Fruit fly (Drosophila melanogaster) whole organism, embryonic: ENCODE data around the gene CG9166.

ENCODE experiments used
- Adf1 ChIP-seq: fragments of 200-800 bp; sonication (Bioruptor generic); IDR thresholded peaks from 2 replicates; pipeline ENCODE4 v1.3.6; 2022; ENCODE audit warnings: missing biosample characterization, missing genetic modification characterization
- BEAF-32 ChIP-seq: fragments of 200-800 bp; sonication (Bioruptor generic); optimal IDR thresholded peaks from 3 replicates; lab custom pipeline; 2017; ENCODE audit warnings: missing biosample characterization, missing genetic modification characterization, mild to moderate bottlenecking, moderate library complexity, missing genetic modification reagents
- CG12219 ChIP-seq: fragments of 200-800 bp; sonication (Bioruptor generic); optimal IDR thresholded peaks from 3 replicates; lab custom pipeline; 2018; ENCODE audit warnings: missing biosample characterization, mild to moderate bottlenecking, missing genetic modification characterization
- CG12299 ChIP-seq: fragments of 200-800 bp; sonication (Bioruptor generic); optimal IDR thresholded peaks from 2 replicates; lab custom pipeline; 2018; ENCODE audit warnings: missing biosample characterization, mild to moderate bottlenecking, missing genetic modification characterization
- CG1792 ChIP-seq: fragments of 200-800 bp; sonication (Bioruptor generic); optimal IDR thresholded peaks from 2 replicates; lab custom pipeline; 2016; ENCODE audit warnings: missing biosample characterization, missing genetic modification characterization
- CG2202 ChIP-seq: fragments of 200-800 bp; sonication (Bioruptor generic); optimal IDR thresholded peaks from 2 replicates; lab custom pipeline; 2018; ENCODE audit warnings: missing biosample characterization, mild to moderate bottlenecking, missing genetic modification characterization
- CG34376 ChIP-seq: fragments of 200-800 bp; sonication (Bioruptor generic); optimal IDR thresholded peaks from 2 replicates; lab custom pipeline; 2018; ENCODE audit warnings: missing biosample characterization, mild to moderate bottlenecking, missing genetic modification characterization
- CG34422 ChIP-seq: fragments of 200-800 bp; sonication (Bioruptor generic); IDR thresholded peaks from 3 replicates; pipeline ENCODE4 v1.3.6; 2022; ENCODE audit warnings: missing biosample characterization, missing genetic modification characterization
- CG4730 ChIP-seq: fragments of 200-800 bp; sonication (Bioruptor generic); IDR thresholded peaks from 2 replicates; pipeline ENCODE4 v1.3.6; 2022; ENCODE audit warnings: missing biosample characterization, missing genetic modification characterization
- CG6175 ChIP-seq: fragments of 200-800 bp; sonication (Bioruptor generic); IDR thresholded peaks from 3 replicates; pipeline ENCODE4 v1.3.6; 2022; ENCODE audit warnings: missing biosample characterization, missing genetic modification characterization
- CG7271 ChIP-seq: fragments of 200-800 bp; sonication (Bioruptor generic); optimal IDR thresholded peaks from 2 replicates; lab custom pipeline; 2018; ENCODE audit warnings: missing biosample characterization, mild to moderate bottlenecking, missing genetic modification characterization, moderate library complexity
- CG7745 ChIP-seq: fragments of 200-800 bp; sonication (Bioruptor generic); optimal IDR thresholded peaks from 2 replicates; lab custom pipeline; 2018; ENCODE audit warnings: missing biosample characterization, mild to moderate bottlenecking, missing genetic modification characterization, moderate library complexity
- CG8944 ChIP-seq: fragments of 200-800 bp; sonication (Bioruptor generic); optimal IDR thresholded peaks from 3 replicates; lab custom pipeline; 2016; ENCODE audit warnings: missing biosample characterization, missing genetic modification characterization
- CG9727 ChIP-seq: fragments of 200-800 bp; sonication (Bioruptor generic); optimal IDR thresholded peaks from 3 replicates; lab custom pipeline; 2017; ENCODE audit warnings: missing biosample characterization, mild to moderate bottlenecking, missing genetic modification characterization
- CTCF ChIP-seq: fragments of 200-800 bp; sonication (Bioruptor generic); optimal IDR thresholded peaks from 2 replicates; lab custom pipeline; 2017; ENCODE audit warnings: missing biosample characterization, mild to moderate bottlenecking, missing genetic modification characterization, moderate library complexity
- CoRest ChIP-seq: fragments of 200-800 bp; sonication (Bioruptor generic); optimal IDR thresholded peaks from 3 replicates; lab custom pipeline; 2018; ENCODE audit warnings: missing biosample characterization, mild to moderate bottlenecking, missing genetic modification characterization, moderate library complexity
- Dfd ChIP-seq, 2 experiments: fragments of >200 bp; optimal IDR thresholded peaks; 2 replicates each; lab custom pipeline; 2017; ENCODE audit warnings: missing biosample characterization in 2 of 2, missing genetic modification characterization in 2 of 2
- E2f1 ChIP-seq: fragments of 200-800 bp; sonication (Bioruptor generic); IDR thresholded peaks from 2 replicates; pipeline ENCODE4 v1.3.6; 2022; ENCODE audit warnings: missing biosample characterization, missing genetic modification characterization
- Ets65A ChIP-seq: fragments of 200-800 bp; sonication (Bioruptor generic); peaks from one replicate; lab custom pipeline; 2016; ENCODE audit warnings: missing biosample characterization, missing genetic modification characterization
- Gsc ChIP-seq: fragments of 200-800 bp; sonication (Bioruptor generic); IDR thresholded peaks from 2 replicates; pipeline ENCODE4 v1.3.6; 2022; ENCODE audit warnings: missing biosample characterization, missing genetic modification characterization
- H2.0 ChIP-seq: fragments of 200-800 bp; sonication (Bioruptor generic); IDR thresholded peaks from 2 replicates; pipeline ENCODE4 v1.3.6; 2022; ENCODE audit warnings: missing biosample characterization, missing genetic modification characterization
- Hr78 ChIP-seq, 2 experiments: fragments of 200-800 bp in 1 of 2; fragments of >200 bp in 1 of 2; sonication (Bioruptor generic) in 1 of 2; optimal IDR thresholded peaks; 2 replicates each; lab custom pipeline; 2017 to 2019; ENCODE audit warnings: missing biosample characterization in 2 of 2, missing genetic modification characterization in 2 of 2, mild to moderate bottlenecking in 1 of 2, moderate library complexity in 1 of 2
- MESR4 ChIP-seq: fragments of 200-800 bp; sonication (Bioruptor generic); optimal IDR thresholded peaks from 2 replicates; lab custom pipeline; 2018; ENCODE audit warnings: missing biosample characterization, mild to moderate bottlenecking, missing genetic modification characterization, moderate library complexity
- MTF-1 ChIP-seq: fragments of 200-800 bp; sonication (Bioruptor generic); optimal IDR thresholded peaks from 2 replicates; lab custom pipeline; 2018; ENCODE audit warnings: missing biosample characterization, mild to moderate bottlenecking, missing genetic modification characterization, borderline replicate concordance
- NFAT ChIP-seq: fragments of 200-800 bp; sonication (Bioruptor generic); IDR thresholded peaks from 2 replicates; pipeline ENCODE4 v1.3.6; 2022; ENCODE audit warnings: missing biosample characterization, missing genetic modification characterization
- Neu2 ChIP-seq: fragments of 200-800 bp; sonication (Bioruptor generic); optimal IDR thresholded peaks from 3 replicates; lab custom pipeline; 2016; ENCODE audit warnings: missing biosample characterization, missing genetic modification characterization, borderline replicate concordance
- Nf-YB ChIP-seq: fragments of 200-800 bp; sonication (Bioruptor generic); optimal IDR thresholded peaks from 3 replicates; lab custom pipeline; 2019; ENCODE audit warnings: missing biosample characterization, mild to moderate bottlenecking, missing genetic modification characterization, moderate library complexity
- Optix ChIP-seq: fragments of 200-800 bp; sonication (Bioruptor generic); IDR thresholded peaks from 3 replicates; pipeline ENCODE4 v1.3.6; 2022; ENCODE audit warnings: missing biosample characterization, missing genetic modification characterization
- Ravus ChIP-seq: fragments of 200-800 bp; sonication (Bioruptor generic); IDR thresholded peaks from 2 replicates; pipeline ENCODE4 v1.3.6; 2022; ENCODE audit warnings: missing biosample characterization, missing genetic modification characterization
- Six4 ChIP-seq: fragments of 200-800 bp; sonication (Bioruptor generic); optimal IDR thresholded peaks from 2 replicates; lab custom pipeline; 2016; ENCODE audit warnings: missing biosample characterization, missing genetic modification characterization
- Usf ChIP-seq: fragments of 200-800 bp; sonication (Bioruptor generic); optimal IDR thresholded peaks from 2 replicates; lab custom pipeline; 2017; ENCODE audit warnings: missing genotype, missing biosample characterization, missing genetic modification characterization
- bcd ChIP-seq: fragments of 200-800 bp; sonication (Bioruptor generic); optimal IDR thresholded peaks from 2 replicates; lab custom pipeline; 2017; ENCODE audit warnings: missing biosample characterization, mild to moderate bottlenecking, missing genetic modification characterization
- btn ChIP-seq: fragments of 200-800 bp; sonication (Bioruptor generic); optimal IDR thresholded peaks from 2 replicates; lab custom pipeline; 2016; ENCODE audit warnings: missing biosample characterization, missing genetic modification characterization
- dysf ChIP-seq: fragments of 200-800 bp; sonication (Bioruptor generic); IDR thresholded peaks from 3 replicates; pipeline ENCODE4 v1.3.6; 2022; ENCODE audit warnings: missing biosample characterization, missing genetic modification characterization
- esg ChIP-seq: fragments of 200-800 bp; sonication (Bioruptor generic); conservative IDR thresholded peaks from 2 replicates; pipeline ENCODE4 v1.3.6; 2022; ENCODE audit warnings: missing biosample characterization, missing genetic modification characterization
- ewg ChIP-seq: fragments of 200-800 bp; sonication (Bioruptor generic); optimal IDR thresholded peaks from 3 replicates; lab custom pipeline; 2017; ENCODE audit warnings: mild to moderate bottlenecking, missing biosample characterization, missing genetic modification reagents, missing genetic modification characterization
- fd3F ChIP-seq: fragments of 200-800 bp; sonication (Bioruptor generic); optimal IDR thresholded peaks from 2 replicates; lab custom pipeline; 2018; ENCODE audit warnings: missing biosample characterization, mild to moderate bottlenecking, missing genetic modification characterization, moderate library complexity
- ind ChIP-seq: fragments of 200-800 bp; sonication (Bioruptor generic); optimal IDR thresholded peaks from 3 replicates; lab custom pipeline; 2016; ENCODE audit warnings: missing biosample characterization, missing genetic modification characterization
- jigr1 ChIP-seq: fragments of 200-800 bp; sonication (Bioruptor generic); IDR thresholded peaks from 3 replicates; pipeline ENCODE4 v1.3.6; 2022; ENCODE audit warnings: missing biosample characterization, missing genetic modification characterization
- nmo ChIP-seq: fragments of 200-800 bp; sonication (Bioruptor generic); optimal IDR thresholded peaks from 2 replicates; lab custom pipeline; 2018; ENCODE audit warnings: missing biosample characterization, mild to moderate bottlenecking, missing genetic modification characterization, moderate library complexity
- oc ChIP-seq: fragments of 200-800 bp; sonication (Bioruptor generic); optimal IDR thresholded peaks from 2 replicates; lab custom pipeline; 2018; ENCODE audit warnings: missing biosample characterization, mild to moderate bottlenecking, missing genetic modification characterization, moderate library complexity
- pho ChIP-seq: fragments of 200-800 bp; sonication (Bioruptor generic); optimal IDR thresholded peaks from 2 replicates; lab custom pipeline; 2016; ENCODE audit warnings: missing biosample characterization, missing genetic modification characterization
- pzg ChIP-seq: fragments of 200-800 bp; sonication (Bioruptor generic); optimal IDR thresholded peaks from 3 replicates; lab custom pipeline; 2018; ENCODE audit warnings: missing biosample characterization, mild to moderate bottlenecking, missing genetic modification characterization, moderate library complexity
- repo ChIP-seq: fragments of 200-800 bp; sonication (Bioruptor generic); optimal IDR thresholded peaks from 2 replicates; lab custom pipeline; 2016; ENCODE audit warnings: missing biosample characterization, missing genetic modification characterization
- ro ChIP-seq: fragments of 200-800 bp; sonication (Bioruptor generic); IDR thresholded peaks from 2 replicates; pipeline ENCODE4 v1.3.6; 2022; ENCODE audit warnings: missing biosample characterization, missing genetic modification characterization
- run ChIP-seq: fragments of 200-800 bp; sonication (Bioruptor generic); optimal IDR thresholded peaks from 3 replicates; lab custom pipeline; 2018; ENCODE audit warnings: missing biosample characterization, mild to moderate bottlenecking, missing genetic modification characterization
- schlank ChIP-seq: fragments of 200-800 bp; sonication (Bioruptor generic); optimal IDR thresholded peaks from 2 replicates; lab custom pipeline; 2018; ENCODE audit warnings: missing biosample characterization, mild to moderate bottlenecking, missing genetic modification characterization
- so ChIP-seq: fragments of 200-800 bp; sonication (Bioruptor generic); IDR thresholded peaks from 3 replicates; pipeline ENCODE4 v1.3.6; 2022; ENCODE audit warnings: missing biosample characterization, missing genetic modification characterization
- tup ChIP-seq: fragments of 200-800 bp; sonication (Bioruptor generic); optimal IDR thresholded peaks from 2 replicates; lab custom pipeline; 2016; ENCODE audit warnings: missing biosample characterization, mild to moderate bottlenecking, missing genetic modification characterization, moderate library complexity

CG9166 gene

dm6 chr3L:1349942-1350923 lies 683 bp upstream of the CG9166 start (continued):
- peak; percentile 37; the same call in 1 of the 2 replicates for TF ChIP-seq E2f1
- TF ChIP-seq dysf (GFP tag; lab: Robert Waterston, UW): 0 out of 3 replicates have a peak, but pooled peaks have one; percentile 5
- TF ChIP-seq jigr1 (GFP tag; lab: Robert Waterston, UW): no peak
- TF ChIP-seq CG9727 (GFP tag; lab: Kevin White, UChicago): peak; percentile 35
- no peak for TF ChIP-seq MTF-1 (GFP tag; lab: Kevin White, UChicago)
- TF ChIP-seq CG7745 (tag; lab: Kevin White, UChicago): no peak
- no peak for TF ChIP-seq Optix (GFP tag; lab: Robert Waterston, UW)
- TF ChIP-seq Six4 (GFP tag; lab: Kevin White, UChicago): no peak
- 0 out of 2 replicates have a peak, but pooled peaks have one; percentile 12 for TF ChIP-seq H2.0 (GFP tag; lab: Robert Waterston, UW)
- peak; percentile 61 for TF ChIP-seq nmo (GFP tag; lab: Kevin White, UChicago)
- peak; percentile 19 for TF ChIP-seq bcd (GFP tag; lab: Kevin White, UChicago)
- TF ChIP-seq BEAF-32: peak; percentile 98
- TF ChIP-seq so (GFP tag; lab: Robert Waterston, UW): no peak
- no peak for TF ChIP-seq repo (GFP tag; lab: Kevin White, UChicago)
- TF ChIP-seq CG4730 (GFP tag; lab: Robert Waterston, UW): no peak
- no peak for TF ChIP-seq CG7271 (tag; lab: Kevin White, UChicago)
- no peak for TF ChIP-seq run (tag; lab: Kevin White, UChicago)
- no peak for TF ChIP-seq CG6175 (GFP tag; lab: Robert Waterston, UW)
- no peak for TF ChIP-seq esg
- TF ChIP-seq CG34376 (GFP tag; lab: Kevin White, UChicago): no peak
- TF ChIP-seq ind: peak; percentile 26
- TF ChIP-seq CG2202: no peak
- no peak for TF ChIP-seq btn (GFP tag; lab: Kevin White, UChicago)
- TF ChIP-seq oc (tag; lab: Kevin White, UChicago): no peak
- no peak for TF ChIP-seq Usf (GFP tag; lab: Kevin White, UChicago)
- no peak for TF ChIP-seq fd3F
- peak; percentile 69 for TF ChIP-seq CoRest (tag; lab: Kevin White, UChicago)
- TF ChIP-seq CTCF: no peak
- TF ChIP-seq tup: no peak
- peak; percentile 50 for TF ChIP-seq pho
- peak; percentile 33 for TF ChIP-seq CG8944 (GFP tag; lab: Kevin White, UChicago)
- peak; percentile 85 for TF ChIP-seq pzg (GFP tag; lab: Kevin White, UChicago)
- no peak for TF ChIP-seq Hr78 (GFP tag; optimal IDR thresholded peaks at IDR 0.05; lab: Kevin White, UChicago)
- TF ChIP-seq Nf-YB (GFP tag; lab: Kevin White, UChicago): peak; percentile 11
- TF ChIP-seq Dfd (GFP tag; optimal IDR thresholded peaks at IDR 0.05; lab: Kevin White, UChicago): no peak
- TF ChIP-seq Gsc (GFP tag; lab: Robert Waterston, UW): no peak
- no peak for TF ChIP-seq Ravus (GFP tag; lab: Robert Waterston, UW)
- no peak for TF ChIP-seq Adf1 (GFP tag; lab: Robert Waterston, UW)
- no peak for TF ChIP-seq CG12219 (GFP tag; lab: Kevin White, UChicago)
- no peak for TF ChIP-seq CG12299 (tag; lab: Kevin White, UChicago)
- TF ChIP-seq CG1792: no peak
- no peak for TF ChIP-seq ro (GFP tag; lab: Robert Waterston, UW)
- TF ChIP-seq schlank (tag; lab: Kevin White, UChicago): no peak
- TF ChIP-seq CG34422 (GFP tag; lab: Robert Waterston, UW): no peak; the same call in 2 of the 3 replicates
- peak; percentile 55 for TF ChIP-seq ewg (GFP tag; lab: Kevin White, UChicago)
- peak; percentile 90 for TF ChIP-seq Ets65A (GFP tag; lab: Kevin White, UChicago)
- no peak for TF ChIP-seq NFAT (GFP tag; lab: Robert Waterston, UW)
- TF ChIP-seq Neu2 (GFP tag; lab: Kevin White, UChicago): no peak
- peak; percentile 77 for TF ChIP-seq MESR4 (GFP tag; lab: Kevin White, UChicago)
